Worm (Caenorhabditis elegans): ENCODE results near the gene spig-6.

DNA sequence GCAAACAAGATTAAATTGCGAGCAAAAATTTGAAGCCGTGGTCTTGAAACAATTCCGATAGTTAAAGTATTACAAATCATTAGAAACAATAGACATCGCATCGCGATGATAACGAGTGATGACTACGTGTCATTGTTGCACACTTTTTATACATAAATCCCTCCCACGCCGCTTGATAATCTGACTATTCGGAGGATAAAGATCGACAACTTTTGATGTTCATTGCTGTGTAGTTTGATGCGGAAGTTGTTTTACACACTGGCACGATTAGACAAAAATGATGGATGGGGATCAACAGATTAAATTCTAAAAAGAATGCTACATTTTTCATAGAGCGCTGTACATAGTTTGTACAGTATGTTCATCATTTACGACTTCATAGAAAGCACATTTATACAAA is 2.1 kb upstream of the spig-6 start, which contains the start of gene T08G3.11:
- TF ChIP-seq flt-1 (GFP tag; IDR thresholded peaks at IDR 0.05) (no peak), ztf-29 (GFP tag; IDR thresholded peaks at IDR 0.05) (no peak), ref-1 (GFP tag; conservative IDR thresholded peaks at IDR 0.05) (no peak), ztf-23 (GFP tag; IDR thresholded peaks at IDR 0.05) (no peak)

Measured in whole organism, midembryonic.